Fruit fly (Drosophila melanogaster) whole organism, pupa: Measurements from ENCODE around the gene CG43165.

Experiments
- CG15710 ChIP-seq: fragments of 200-800 bp; sonication (Bioruptor generic); optimal IDR thresholded peaks from 2 replicates; lab custom pipeline; 2018; ENCODE audit warnings: missing biosample characterization, mild to moderate bottlenecking, missing genetic modification characterization, moderate library complexity
- CG8159 ChIP-seq: fragments of 200-800 bp; sonication (Bioruptor generic); optimal IDR thresholded peaks from 3 replicates; lab custom pipeline; 2018; ENCODE audit warnings: missing biosample characterization, mild to moderate bottlenecking, missing genetic modification characterization, moderate library complexity
- Ets98B ChIP-seq: fragments of 200-800 bp; sonication (Bioruptor generic); IDR thresholded peaks from 2 replicates; pipeline ENCODE4 v1.3.6; 2022; ENCODE audit warnings: missing biosample characterization, missing genetic modification characterization
- Pif1A ChIP-seq: fragments of 200-800 bp; sonication (Bioruptor generic); optimal IDR thresholded peaks from 3 replicates; lab custom pipeline; 2016; ENCODE audit warnings: missing biosample characterization, missing genetic modification characterization
- Pif1B ChIP-seq: fragments of 200-800 bp; sonication (Bioruptor generic); optimal IDR thresholded peaks from 3 replicates; lab custom pipeline; 2016; ENCODE audit warnings: missing biosample characterization, missing genetic modification characterization
- Snoo ChIP-seq: fragments of 200-800 bp; sonication (Bioruptor generic); optimal IDR thresholded peaks from 3 replicates; lab custom pipeline; 2017; ENCODE audit warnings: missing biosample characterization, mild to moderate bottlenecking, missing genetic modification characterization, inconsistent platforms
- fd96Ca ChIP-seq: fragments of 200-800 bp; sonication (Bioruptor generic); IDR thresholded peaks from 3 replicates; pipeline ENCODE4 v1.3.6; 2022; ENCODE audit warnings: missing biosample characterization, missing genetic modification characterization

dm6 chr2L:3681338-3681737 lies 13.5 kb downstream of the CG43165 start:
- TF ChIP-seq Pif1A (GFP tag; lab: Kevin White, UChicago) (no peak), Ets98B (GFP tag; lab: Robert Waterston, UW) (no peak), CG8159 (tag; lab: Kevin White, UChicago) (no peak), fd96Ca (GFP tag; lab: Robert Waterston, UW) (no peak), Snoo (tag; lab: Kevin White, UChicago) (no peak), CG15710 (tag; lab: Kevin White, UChicago) (no peak), Pif1B (GFP tag; lab: Kevin White, UChicago) (no peak)
